Worm (Caenorhabditis elegans) whole organism, L4 larva: ENCODE data around the gene cyn-1.

ENCODE experiments used
- R02D3.7 ChIP-seq: fragments of 150-350 bp; sonication (generic microtip); optimal IDR thresholded peaks from 3 replicates; lab custom pipeline; 2014; ENCODE audit warnings: missing biosample characterization, missing genetic modification characterization
- ztf-7 ChIP-seq: fragments of 150-350 bp; optimal IDR thresholded peaks from 2 replicates; lab custom pipeline; 2014; ENCODE audit warnings: missing biosample characterization, missing genetic modification characterization

ce11 chrV:14380242-14380641, 24.4 kb downstream of the cyn-1 start:
- TF ChIP-seq R02D3.7 (tag; lab: Kevin White, UChicago) (no peak), ztf-7 (tag; lab: Kevin White, UChicago) (no peak)
